Worm (Caenorhabditis elegans): ENCODE data around the gene ZK643.6.

ce11 chrIII:8986872-8987271 lies 26.3 kb upstream of the ZK643.6 start:
- TF ChIP-seq fkh-10 (GFP tag; optimal IDR thresholded peaks at IDR 0.05) = no peak
- TF ChIP-seq nhr-28 (tag; optimal IDR thresholded peaks at IDR 0.05) = peak; percentile 49
- TF ChIP-seq aly-2 (tag; optimal IDR thresholded peaks at IDR 0.05) = no peak
- TF ChIP-seq nhr-10 (tag; optimal IDR thresholded peaks at IDR 0.05) = no peak
- no peak for TF ChIP-seq pha-4 (GFP tag; IDR thresholded peaks at IDR 0.05)
- TF ChIP-seq pha-4 (tag; optimal IDR thresholded peaks at IDR 0.05) = no peak
- no peak for TF ChIP-seq ceh-82 (tag; optimal IDR thresholded peaks at IDR 0.05)
- TF ChIP-seq nhr-237 (tag; optimal IDR thresholded peaks at IDR 0.05) = no peak

All from whole organism, L4 larva.